Fruit fly (Drosophila melanogaster): ENCODE data around the gene Ugt36A1.
A peak's percentile ranks its signal among the peaks of the same experiment; 100 is the strongest.

The Ugt36A1 gene

dm6 chr2L:3639924-3640323, 21.0 kb downstream of the Ugt36A1 start (continued):
- TF ChIP-seq cg (GFP tag; optimal IDR thresholded peaks at IDR 0.05) (peak; percentile 63), sd (tag; optimal IDR thresholded peaks at IDR 0.05) (peak; percentile 29), Med (GFP tag) (peak; percentile 77), CG15514 (GFP tag; optimal IDR thresholded peaks at IDR 0.05) (no peak), CG8290 (GFP tag; optimal IDR thresholded peaks at IDR 0.05) (no peak), CG8290 (tag; optimal IDR thresholded peaks at IDR 0.05) (peak in 1 of 2 experiments; percentile 29), sr (GFP tag; IDR thresholded peaks at IDR 0.05) (peak; percentile 42; the same call in 1 of the 3 replicates), CG3407 (GFP tag; optimal IDR thresholded peaks at IDR 0.05) (no peak), CG15011 (GFP tag; optimal IDR thresholded peaks at IDR 0.05) (no peak), Dbx (GFP tag; IDR thresholded peaks at IDR 0.05) (0 out of 3 replicates have a peak, but pooled peaks have one; percentile 40), Deaf1 (tag; optimal IDR thresholded peaks at IDR 0.05) (peak; percentile 97), usp (GFP tag; optimal IDR thresholded peaks at IDR 0.05) (no peak), bab2 (GFP tag; optimal IDR thresholded peaks at IDR 0.05) (no peak), CG10147 (GFP tag; optimal IDR thresholded peaks at IDR 0.05) (no peak), CG9797 (GFP tag; optimal IDR thresholded peaks at IDR 0.05) (no peak), mirr (GFP tag; optimal IDR thresholded peaks at IDR 0.05) (peak; percentile 39)

- peak; percentile 22 for TF ChIP-seq sqz (GFP tag; optimal IDR thresholded peaks at IDR 0.05)
- TF ChIP-seq Med (GFP tag) = peak; percentile 40
- TF ChIP-seq Pdp1 (GFP tag; optimal IDR thresholded peaks at IDR 0.05) = peak in 1 of 2 experiments; percentile 24
- TF ChIP-seq sd (tag; optimal IDR thresholded peaks at IDR 0.05) = peak; percentile 82
- no peak for TF ChIP-seq CG6854 (GFP tag; optimal IDR thresholded peaks at IDR 0.05)
- TF ChIP-seq cwo (GFP tag; optimal IDR thresholded peaks at IDR 0.05) = peak; percentile 42
- 0 out of 2 replicates have a peak, but pooled peaks have one; percentile 8 for TF ChIP-seq CG32772 (GFP tag; IDR thresholded peaks at IDR 0.05)
- peak; percentile 34 for TF ChIP-seq caup (GFP tag; optimal IDR thresholded peaks at IDR 0.05; ENCODE audit: severe bottlenecking)
- no peak for TF ChIP-seq danr (GFP tag; IDR thresholded peaks at IDR 0.05)
- TF ChIP-seq CoRest (tag; optimal IDR thresholded peaks at IDR 0.05) = no peak
- TF ChIP-seq CG8290 (GFP tag; optimal IDR thresholded peaks at IDR 0.05) = no peak
- peak in 1 of 2 experiments; percentile 31 for TF ChIP-seq CG8290 (tag; optimal IDR thresholded peaks at IDR 0.05)
- TF ChIP-seq Nf-YB (GFP tag; optimal IDR thresholded peaks at IDR 0.05) = no peak
- no peak for TF ChIP-seq MTF-1 (GFP tag; optimal IDR thresholded peaks at IDR 0.05; ENCODE audit: borderline replicate concordance)
- peak; percentile 6 for TF ChIP-seq lab (GFP tag; optimal IDR thresholded peaks at IDR 0.05)
Observed at dm6 chr2L:3640952-3641351, 22.1 kb downstream of the Ugt36A1 start.

- no peak for TF ChIP-seq Ets97D (GFP tag; optimal IDR thresholded peaks at IDR 0.05)
- no peak for TF ChIP-seq CG8089 (GFP tag; optimal IDR thresholded peaks at IDR 0.05)
- TF ChIP-seq Side (GFP tag; optimal IDR thresholded peaks at IDR 0.05) = no peak
- no peak for TF ChIP-seq chif (GFP tag; optimal IDR thresholded peaks at IDR 0.05)
- no peak for TF ChIP-seq Usf (GFP tag; optimal IDR thresholded peaks at IDR 0.05)
- no peak for TF ChIP-seq CG14965 (GFP tag; optimal IDR thresholded peaks at IDR 0.05; ENCODE audit: borderline replicate concordance)
- no peak for TF ChIP-seq CG10274 (GFP tag; optimal IDR thresholded peaks at IDR 0.05)
- TF ChIP-seq bbx (GFP tag; IDR thresholded peaks at IDR 0.05; ENCODE audit: partially characterized antibody) = no peak
- no peak for TF ChIP-seq CG8944 (GFP tag; optimal IDR thresholded peaks at IDR 0.05)
- no peak for TF ChIP-seq Sin3A (optimal IDR thresholded peaks at IDR 0.05)
- no peak for TF ChIP-seq GATAe (GFP tag; conservative IDR thresholded peaks at IDR 0.05)
- TF ChIP-seq ttk (GFP tag; IDR thresholded peaks at IDR 0.05) = no peak
- TF ChIP-seq CG6689 (GFP tag; IDR thresholded peaks at IDR 0.05) = no peak
- TF ChIP-seq chinmo (GFP tag; IDR thresholded peaks at IDR 0.05; ENCODE audit: partially characterized antibody) = 0 out of 4 replicates have a peak, but pooled peaks have one; percentile 51
- peak; percentile 34 for TF ChIP-seq Med (GFP tag)
- no peak for TF ChIP-seq CG18619 (GFP tag; optimal IDR thresholded peaks at IDR 0.05)
- peak; percentile 71 for TF ChIP-seq CG8281 (tag; optimal IDR thresholded peaks at IDR 0.05)
- TF ChIP-seq ato (GFP tag; IDR thresholded peaks at IDR 0.05; ENCODE audit: partially characterized antibody) = no peak
- no peak for TF ChIP-seq Nf-YB (GFP tag; optimal IDR thresholded peaks at IDR 0.05)
- TF ChIP-seq CG3726 (GFP tag; IDR thresholded peaks at IDR 0.05) = no peak
- no peak for TF ChIP-seq caup (GFP tag; optimal IDR thresholded peaks at IDR 0.05; ENCODE audit: severe bottlenecking)
- no peak for TF ChIP-seq CG8765 (GFP tag; IDR thresholded peaks at IDR 0.05)
- no peak for TF ChIP-seq Pdp1 (GFP tag; optimal IDR thresholded peaks at IDR 0.05)
Observed at dm6 chr2L:3642148-3642920, 23.4 kb downstream of the Ugt36A1 start.
